Worm (Caenorhabditis elegans): ENCODE results near the gene C08H9.15.

DNA sequence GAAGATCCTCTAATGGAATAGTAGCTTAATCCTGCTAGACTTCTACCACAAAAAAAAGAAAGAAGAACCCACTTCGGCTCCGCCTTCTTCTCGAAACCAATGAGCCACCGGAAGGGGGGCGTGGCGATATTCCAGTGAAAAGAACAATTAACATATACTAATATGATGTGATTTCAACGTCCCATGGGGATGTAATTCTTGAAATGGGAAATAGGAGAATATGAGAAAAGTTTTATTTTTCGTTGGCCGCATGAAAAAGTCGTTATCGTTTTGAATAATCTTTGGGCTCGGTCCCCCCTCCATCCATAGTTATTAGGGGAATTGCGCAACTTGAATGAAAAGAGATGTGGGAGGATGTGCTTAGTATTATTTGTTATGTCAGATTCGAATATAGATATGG lies 19.3 kb downstream of the C08H9.15 start, which contains the start of gene unc-4:
- TF ChIP-seq nhr-237 (tag; optimal IDR thresholded peaks at IDR 0.05) (no peak), unc-62 (GFP tag; optimal IDR thresholded peaks at IDR 0.05) (no peak), R02D3.7 (tag; optimal IDR thresholded peaks at IDR 0.05) (no peak), tbx-2 (tag; optimal IDR thresholded peaks at IDR 0.05) (no peak), aly-2 (tag; optimal IDR thresholded peaks at IDR 0.05) (no peak), lin-15B (tag; optimal IDR thresholded peaks at IDR 0.05) (no peak), nhr-12 (tag; optimal IDR thresholded peaks at IDR 0.05) (no peak), pqm-1 (tag; optimal IDR thresholded peaks at IDR 0.05) (no peak), ceh-28 (tag; optimal IDR thresholded peaks at IDR 0.05) (no peak), elt-2 (tag; optimal IDR thresholded peaks at IDR 0.05) (no peak), snpc-4 (tag; optimal IDR thresholded peaks at IDR 0.05) (no peak), ceh-82 (tag; optimal IDR thresholded peaks at IDR 0.05) (no peak)

All from whole organism, L3 larva.